Fruit fly (Drosophila melanogaster): Measurements from ENCODE around the gene HDAC4.
A peak's percentile ranks its signal among the peaks of the same experiment; 100 is the strongest.

Gene HDAC4

DNA sequence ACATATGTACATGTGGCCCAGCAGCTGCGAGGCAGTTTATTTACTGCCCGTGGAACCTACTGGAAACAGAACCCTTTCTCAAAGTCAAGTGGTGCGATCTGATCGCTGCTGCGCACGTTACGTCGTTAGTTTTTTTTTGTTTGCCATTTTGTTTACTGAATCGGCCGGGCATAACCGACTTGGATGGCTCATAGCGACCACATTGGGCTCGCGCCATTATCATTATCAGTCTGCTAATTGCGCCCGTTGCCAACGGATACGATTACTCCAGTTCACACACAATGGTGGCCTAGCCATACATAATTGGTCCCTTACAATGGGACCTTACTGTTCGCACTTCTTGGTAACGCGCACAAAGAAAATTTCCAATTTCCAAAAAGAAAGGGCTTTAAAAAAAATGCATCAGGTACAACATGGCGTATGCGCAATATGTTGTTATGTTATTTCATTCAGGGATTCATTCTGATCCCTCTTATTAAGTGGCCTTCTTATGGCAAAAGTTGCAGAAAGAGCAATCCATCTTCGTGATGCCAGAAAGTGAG lies 47.3 kb upstream of the HDAC4 start:
- TF ChIP-seq rgr (GFP tag; optimal IDR thresholded peaks at IDR 0.05) (peak; percentile 5), woc (GFP tag; optimal IDR thresholded peaks at IDR 0.05) (peak; percentile 74), foxo (GFP tag; optimal IDR thresholded peaks at IDR 0.05) (peak in 1 of 2 experiments; percentile 46), fru (GFP tag; optimal IDR thresholded peaks at IDR 0.05) (peak; percentile 63), Hnf4 (GFP tag; optimal IDR thresholded peaks at IDR 0.05) (no peak), Sp1 (GFP tag; optimal IDR thresholded peaks at IDR 0.05) (peak; percentile 25), h (GFP tag; optimal IDR thresholded peaks at IDR 0.05) (peak; percentile 41), Mio (GFP tag; optimal IDR thresholded peaks at IDR 0.05) (no peak), HLH106 (tag; optimal IDR thresholded peaks at IDR 0.05) (peak; percentile 41), Rel (GFP tag; optimal IDR thresholded peaks at IDR 0.05) (no peak), Rel (tag; optimal IDR thresholded peaks at IDR 0.05) (no peak), pan (optimal IDR thresholded peaks at IDR 0.05) (no peak), OdsH (GFP tag; optimal IDR thresholded peaks at IDR 0.05) (peak; percentile 34), ey (GFP tag; optimal IDR thresholded peaks at IDR 0.05) (peak; percentile 27), br (GFP tag; optimal IDR thresholded peaks at IDR 0.05) (peak; percentile 37)

DNA sequence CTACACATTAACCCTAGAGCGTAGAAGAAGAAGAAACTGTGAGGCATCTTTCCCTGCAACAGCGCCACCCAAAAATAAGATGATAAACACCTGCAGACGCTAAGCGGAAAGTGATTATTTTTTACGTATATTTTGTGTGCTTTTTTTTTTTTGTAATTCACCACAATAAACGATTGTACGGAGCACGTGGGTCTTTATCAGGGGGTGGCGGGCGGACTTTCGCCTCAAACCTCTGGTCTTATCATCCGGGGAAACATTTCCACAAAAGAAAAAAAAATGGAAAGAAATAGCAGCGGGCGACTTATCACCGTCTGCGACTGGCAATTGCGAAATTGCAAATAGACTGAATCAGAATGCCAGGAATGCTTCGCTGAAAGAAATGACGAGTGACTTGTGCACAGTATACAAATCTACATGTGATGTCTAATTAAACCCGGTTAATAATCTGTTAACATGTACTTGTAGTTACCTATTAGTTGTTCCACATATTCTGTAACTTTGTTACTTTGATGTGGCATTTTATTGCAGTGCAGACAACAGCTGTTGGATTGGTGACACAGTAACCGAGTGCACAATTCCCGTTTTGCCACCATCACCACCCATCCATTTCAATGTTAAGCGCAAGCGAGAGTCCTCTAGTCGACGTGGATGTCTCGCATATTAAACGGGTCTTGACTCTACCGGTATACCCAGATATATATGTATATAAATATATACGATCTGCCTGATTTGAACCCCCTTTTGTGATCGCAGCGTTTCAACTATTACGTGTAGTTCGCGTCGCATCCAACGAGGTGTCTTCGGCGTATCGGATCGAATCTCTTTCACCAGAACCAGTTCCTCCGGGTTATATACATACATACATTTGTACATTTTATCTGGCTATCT lies 46.6 kb upstream of the HDAC4 start:
- TF ChIP-seq psq (GFP tag; optimal IDR thresholded peaks at IDR 0.05) (peak; percentile 79), tai (GFP tag; optimal IDR thresholded peaks at IDR 0.05) (peak; percentile 45), ey (GFP tag; optimal IDR thresholded peaks at IDR 0.05) (peak; percentile 88), OdsH (GFP tag; optimal IDR thresholded peaks at IDR 0.05) (peak; percentile 83), HLH106 (tag; optimal IDR thresholded peaks at IDR 0.05) (peak; percentile 66), Dfd (GFP tag; optimal IDR thresholded peaks at IDR 0.05) (no peak), Rel (GFP tag; optimal IDR thresholded peaks at IDR 0.05) (no peak), Rel (tag; optimal IDR thresholded peaks at IDR 0.05) (peak; percentile 90), dmrt93B (GFP tag; optimal IDR thresholded peaks at IDR 0.05) (peak; percentile 68), fru (GFP tag; optimal IDR thresholded peaks at IDR 0.05) (peak; percentile 91), brk (GFP tag; optimal IDR thresholded peaks at IDR 0.05) (peak; percentile 52), rgr (GFP tag; optimal IDR thresholded peaks at IDR 0.05) (peak; percentile 93), h (GFP tag; optimal IDR thresholded peaks at IDR 0.05) (peak; percentile 92), br (GFP tag; optimal IDR thresholded peaks at IDR 0.05) (peak; percentile 89), Myc (optimal IDR thresholded peaks at IDR 0.05) (no peak), lola (GFP tag; optimal IDR thresholded peaks at IDR 0.05) (no peak), Mio (GFP tag; optimal IDR thresholded peaks at IDR 0.05) (peak; percentile 18), Jra (GFP tag; optimal IDR thresholded peaks at IDR 0.05) (peak; percentile 61), Hnf4 (GFP tag; optimal IDR thresholded peaks at IDR 0.05) (peak; percentile 80), CG32264 (GFP tag; optimal IDR thresholded peaks at IDR 0.05) (peak; percentile 73), Sp1 (GFP tag; optimal IDR thresholded peaks at IDR 0.05) (peak; percentile 72), N (GFP tag; optimal IDR thresholded peaks at IDR 0.05) (no peak), Abd-B (GFP tag; optimal IDR thresholded peaks at IDR 0.05) (no peak), woc (GFP tag; optimal IDR thresholded peaks at IDR 0.05) (peak; percentile 49), Dif (GFP tag; optimal IDR thresholded peaks at IDR 0.05; ENCODE audit: partially characterized antibody) (peak; percentile 4), CrebA (GFP tag; optimal IDR thresholded peaks at IDR 0.05; ENCODE audit: borderline replicate concordance) (peak; percentile 85), pan (optimal IDR thresholded peaks at IDR 0.05) (no peak), sage (GFP tag; optimal IDR thresholded peaks at IDR 0.05) (peak; percentile 51), foxo (GFP tag; optimal IDR thresholded peaks at IDR 0.05) (peak; percentile 78 to 92)

dm6 chrX:13329572-13330046 lies 44.2 kb upstream of the HDAC4 start, which contains the start of gene Prx2:
Gene Prx2 (plus strand): TSS chrX:13329824.
- TF ChIP-seq dmrt93B (GFP tag; optimal IDR thresholded peaks at IDR 0.05) (no peak), Hr78 (GFP tag; optimal IDR thresholded peaks at IDR 0.05) (no peak), brk (GFP tag; optimal IDR thresholded peaks at IDR 0.05) (no peak), OdsH (GFP tag; optimal IDR thresholded peaks at IDR 0.05) (no peak), pan (optimal IDR thresholded peaks at IDR 0.05) (no peak), sage (GFP tag; optimal IDR thresholded peaks at IDR 0.05) (no peak), foxo (GFP tag; optimal IDR thresholded peaks at IDR 0.05) (peak in 1 of 2 experiments; percentile 44), GATAd (GFP tag; optimal IDR thresholded peaks at IDR 0.05) (no peak), Mio (GFP tag; optimal IDR thresholded peaks at IDR 0.05) (no peak), Dfd (GFP tag; optimal IDR thresholded peaks at IDR 0.05) (no peak), rgr (GFP tag; optimal IDR thresholded peaks at IDR 0.05) (peak; percentile 17), jim (GFP tag; optimal IDR thresholded peaks at IDR 0.05) (peak; percentile 57), dsf (GFP tag; optimal IDR thresholded peaks at IDR 0.05; ENCODE audit: borderline replicate concordance) (no peak), h (GFP tag; optimal IDR thresholded peaks at IDR 0.05) (peak; percentile 42), sv (GFP tag; optimal IDR thresholded peaks at IDR 0.05) (no peak), CrebA (GFP tag; optimal IDR thresholded peaks at IDR 0.05; ENCODE audit: borderline replicate concordance) (no peak), Sp1 (GFP tag; optimal IDR thresholded peaks at IDR 0.05) (peak; percentile 56), Hnf4 (GFP tag; optimal IDR thresholded peaks at IDR 0.05) (peak; percentile 14), N (GFP tag; optimal IDR thresholded peaks at IDR 0.05) (no peak), fru (GFP tag; optimal IDR thresholded peaks at IDR 0.05) (peak; percentile 42), lola (GFP tag; optimal IDR thresholded peaks at IDR 0.05) (no peak), Rel (GFP tag; optimal IDR thresholded peaks at IDR 0.05) (no peak), Rel (tag; optimal IDR thresholded peaks at IDR 0.05) (peak; percentile 60), Abd-B (GFP tag; optimal IDR thresholded peaks at IDR 0.05) (no peak), CG9705 (GFP tag; optimal IDR thresholded peaks at IDR 0.05) (peak; percentile 21), Vsx2 (GFP tag; optimal IDR thresholded peaks at IDR 0.05; ENCODE audit: partially characterized antibody) (no peak), Hr83 (GFP tag; optimal IDR thresholded peaks at IDR 0.05; ENCODE audit: poor library complexity, severe bottlenecking) (peak; percentile 80), Jra (GFP tag; optimal IDR thresholded peaks at IDR 0.05) (no peak), Myc (optimal IDR thresholded peaks at IDR 0.05) (no peak), usp (GFP tag; optimal IDR thresholded peaks at IDR 0.05) (no peak), CG32264 (GFP tag; optimal IDR thresholded peaks at IDR 0.05) (no peak), ey (GFP tag; optimal IDR thresholded peaks at IDR 0.05) (no peak), br (GFP tag; optimal IDR thresholded peaks at IDR 0.05) (peak; percentile 17), Dif (GFP tag; optimal IDR thresholded peaks at IDR 0.05; ENCODE audit: partially characterized antibody) (peak; percentile 49)
